Fruit fly (Drosophila melanogaster) whole organism, embryonic: ENCODE measurements around the gene slmo.

Source experiments
- Adf1 ChIP-seq: fragments of 200-800 bp; sonication (Bioruptor generic); IDR thresholded peaks from 2 replicates; pipeline ENCODE4 v1.3.6; 2022; ENCODE audit warnings: missing biosample characterization, missing genetic modification characterization
- BEAF-32 ChIP-seq: fragments of 200-800 bp; sonication (Bioruptor generic); optimal IDR thresholded peaks from 3 replicates; lab custom pipeline; 2017; ENCODE audit warnings: missing biosample characterization, missing genetic modification characterization, mild to moderate bottlenecking, moderate library complexity, missing genetic modification reagents
- Bgb ChIP-seq: fragments of 200-800 bp; sonication (Bioruptor generic); IDR thresholded peaks from 2 replicates; pipeline ENCODE4 v1.3.6; 2022; ENCODE audit warnings: missing biosample characterization, missing genetic modification characterization; ENCODE audit not compliant: partially characterized antibody
- CG10274 ChIP-seq: fragments of 200-800 bp; sonication (Bioruptor generic); optimal IDR thresholded peaks from 3 replicates; lab custom pipeline; 2017; ENCODE audit warnings: missing biosample characterization, mild to moderate bottlenecking, missing genetic modification characterization
- CG10366 ChIP-seq: fragments of 200-800 bp; sonication (Bioruptor generic); IDR thresholded peaks from 2 replicates; pipeline ENCODE4 v1.3.6; 2022; ENCODE audit warnings: missing biosample characterization, missing genetic modification characterization
- CG10959 ChIP-seq: fragments of 200-800 bp; sonication (Bioruptor generic); IDR thresholded peaks from 2 replicates; pipeline ENCODE4 v1.3.6; 2022; ENCODE audit warnings: missing biosample characterization, missing genetic modification characterization
- CG11695 ChIP-seq: fragments of 200-800 bp; sonication (Bioruptor generic); IDR thresholded peaks from 3 replicates; pipeline ENCODE4 v1.3.6; 2022; ENCODE audit warnings: missing biosample characterization, missing genetic modification characterization
- CG11723 ChIP-seq: fragments of 200-800 bp; sonication (Bioruptor generic); optimal IDR thresholded peaks from 2 replicates; lab custom pipeline; 2017; ENCODE audit warnings: missing biosample characterization, mild to moderate bottlenecking, missing genetic modification characterization
- CG13296 ChIP-seq: fragments of 200-800 bp; sonication (Bioruptor generic); optimal IDR thresholded peaks from 3 replicates; lab custom pipeline; 2018; ENCODE audit warnings: missing biosample characterization, mild to moderate bottlenecking, missing genetic modification characterization
- CG17359 ChIP-seq: fragments of 200-800 bp; sonication (Bioruptor generic); optimal IDR thresholded peaks from 3 replicates; lab custom pipeline; 2018; ENCODE audit warnings: missing biosample characterization, mild to moderate bottlenecking, missing genetic modification characterization, moderate library complexity
- CG18476 ChIP-seq: fragments of 200-800 bp; sonication (Bioruptor generic); optimal IDR thresholded peaks from 2 replicates; lab custom pipeline; 2016; ENCODE audit warnings: missing biosample characterization, mild to moderate bottlenecking, missing genetic modification characterization
- CG18764 ChIP-seq: fragments of 200-800 bp; sonication (Bioruptor generic); optimal IDR thresholded peaks from 3 replicates; lab custom pipeline; 2016; ENCODE audit warnings: missing biosample characterization, missing genetic modification characterization
- CG2712 ChIP-seq: fragments of 200-800 bp; optimal IDR thresholded peaks from 3 replicates; lab custom pipeline; 2019; ENCODE audit warnings: missing biosample characterization, mild to moderate bottlenecking, missing genetic modification characterization, moderate library complexity
- CG3407 ChIP-seq: fragments of 200-800 bp; sonication (Bioruptor generic); optimal IDR thresholded peaks from 2 replicates; lab custom pipeline; 2018; ENCODE audit warnings: missing biosample characterization, mild to moderate bottlenecking, missing genetic modification characterization
- CG8924 ChIP-seq: fragments of 200-800 bp; optimal IDR thresholded peaks from 3 replicates; lab custom pipeline; 2019; ENCODE audit warnings: missing biosample characterization, mild to moderate bottlenecking, missing genetic modification characterization, moderate library complexity
- CG9215 ChIP-seq: fragments of 200-800 bp; sonication (Bioruptor generic); IDR thresholded peaks from 2 replicates; pipeline ENCODE4 v1.3.6; 2022; ENCODE audit warnings: missing biosample characterization, missing genetic modification characterization
- CG9932 ChIP-seq: fragments of 200-800 bp; sonication (Bioruptor generic); IDR thresholded peaks from 2 replicates; pipeline ENCODE4 v1.3.6; 2022; ENCODE audit warnings: missing biosample characterization, missing genetic modification characterization
- Chrac-16 ChIP-seq: fragments of 200-800 bp; sonication (Bioruptor generic); optimal IDR thresholded peaks from 3 replicates; lab custom pipeline; 2016; ENCODE audit warnings: missing biosample characterization, missing genetic modification characterization
- Ets97D ChIP-seq: fragments of 200-800 bp; sonication (Bioruptor generic); optimal IDR thresholded peaks from 3 replicates; lab custom pipeline; 2016; ENCODE audit warnings: missing biosample characterization, missing genetic modification characterization
- GATAe ChIP-seq: fragments of 200-800 bp; sonication (Bioruptor generic); conservative IDR thresholded peaks from 2 replicates; pipeline ENCODE4 v1.3.6; 2022; ENCODE audit warnings: missing biosample characterization, missing genetic modification characterization
- HmgD ChIP-seq: fragments of 200-800 bp; sonication (Bioruptor generic); optimal IDR thresholded peaks from 3 replicates; lab custom pipeline; 2016; ENCODE audit warnings: missing biosample characterization, missing genetic modification characterization
- Hr39 ChIP-seq: fragments of >200 bp; optimal IDR thresholded peaks from 2 replicates; lab custom pipeline; 2017
- Kr ChIP-seq: fragments of 200-800 bp; sonication (Bioruptor generic); optimal IDR thresholded peaks from 2 replicates; lab custom pipeline; 2017; ENCODE audit warnings: missing biosample characterization, mild to moderate bottlenecking, missing genetic modification characterization
- Myb ChIP-seq: fragments of 200-800 bp; sonication (Bioruptor generic); optimal IDR thresholded peaks from 2 replicates; lab custom pipeline; 2016; ENCODE audit warnings: missing biosample characterization, missing genetic modification characterization
- Side ChIP-seq: fragments of 200-800 bp; sonication (Bioruptor generic); optimal IDR thresholded peaks from 2 replicates; lab custom pipeline; 2016; ENCODE audit warnings: missing biosample characterization, missing genetic modification characterization
- Taf1 ChIP-seq: fragments of 200-800 bp; sonication (Bioruptor generic); IDR thresholded peaks from 2 replicates; pipeline ENCODE4 v1.3.6; 2022; ENCODE audit warnings: missing biosample characterization, missing genetic modification characterization
- Tbp ChIP-seq: fragments of >200 bp; optimal IDR thresholded peaks from 2 replicates; lab custom pipeline; 2018; ENCODE audit warnings: missing biosample characterization, missing genetic modification characterization
- ap ChIP-seq: fragments of 200-800 bp; sonication (Bioruptor generic); IDR thresholded peaks from 2 replicates; pipeline ENCODE4 v1.3.6; 2022; ENCODE audit warnings: missing biosample characterization, missing genetic modification characterization
- corto ChIP-seq: fragments of 200-800 bp; sonication (Bioruptor generic); optimal IDR thresholded peaks from 2 replicates; lab custom pipeline; 2016; ENCODE audit warnings: missing biosample characterization, mild to moderate bottlenecking, missing genetic modification characterization, moderate library complexity
- cwo ChIP-seq: fragments of 200-800 bp; sonication (Bioruptor generic); optimal IDR thresholded peaks from 3 replicates; lab custom pipeline; 2017; ENCODE audit warnings: missing biosample characterization, missing genetic modification characterization, mild to moderate bottlenecking, moderate library complexity, missing genetic modification reagents
- dpn ChIP-seq, 2 experiments: fragments of 200-800 bp; sonication (Bioruptor generic); optimal IDR thresholded peaks; 3 replicates each; lab custom pipeline; 2016; ENCODE audit warnings: missing biosample characterization in 2 of 2, missing genetic modification characterization in 2 of 2
- fd102C ChIP-seq: fragments of 200-800 bp; sonication (Bioruptor generic); optimal IDR thresholded peaks from 2 replicates; lab custom pipeline; 2018; ENCODE audit warnings: missing biosample characterization, mild to moderate bottlenecking, missing genetic modification characterization, moderate library complexity
- gro ChIP-seq: fragments of 200-800 bp; sonication (Bioruptor generic); optimal IDR thresholded peaks from 2 replicates; lab custom pipeline; 2016; ENCODE audit warnings: missing biosample characterization, missing genetic modification characterization
- inv ChIP-seq: fragments of 200-800 bp; sonication (Bioruptor generic); IDR thresholded peaks from 2 replicates; pipeline ENCODE4 v1.3.6; 2022; ENCODE audit warnings: missing biosample characterization, missing genetic modification characterization; ENCODE audit not compliant: partially characterized antibody
- jing ChIP-seq: fragments of 200-800 bp; sonication (Bioruptor generic); optimal IDR thresholded peaks from 2 replicates; lab custom pipeline; 2018; ENCODE audit warnings: missing biosample characterization, mild to moderate bottlenecking, missing genetic modification characterization
- kni ChIP-seq: fragments of 200-800 bp; sonication (Bioruptor generic); optimal IDR thresholded peaks from 3 replicates; lab custom pipeline; 2017; ENCODE audit warnings: mild to moderate bottlenecking, missing biosample characterization, missing genetic modification reagents, missing genetic modification characterization
- lov ChIP-seq, 2 experiments: fragments of 200-800 bp in 1 of 2; fragments of >200 bp in 1 of 2; sonication (Bioruptor generic) in 1 of 2; IDR thresholded peaks in 1 of 2; optimal IDR thresholded peaks in 1 of 2; 2 replicates in 1 of 2; 3 replicates in 1 of 2; pipeline versions ENCODE4 v1.3.6 to Lab custom; 2017 to 2022; ENCODE audit warnings: missing biosample characterization in 1 of 2, missing genetic modification characterization in 1 of 2
- nerfin-1 ChIP-seq: fragments of 200-800 bp; sonication (Bioruptor generic); optimal IDR thresholded peaks from 3 replicates; lab custom pipeline; 2019; ENCODE audit warnings: missing biosample characterization, mild to moderate bottlenecking, missing genetic modification characterization, moderate library complexity
- nmo ChIP-seq: fragments of 200-800 bp; sonication (Bioruptor generic); optimal IDR thresholded peaks from 2 replicates; lab custom pipeline; 2018; ENCODE audit warnings: missing biosample characterization, mild to moderate bottlenecking, missing genetic modification characterization, moderate library complexity
- oc ChIP-seq: fragments of 200-800 bp; sonication (Bioruptor generic); optimal IDR thresholded peaks from 2 replicates; lab custom pipeline; 2018; ENCODE audit warnings: missing biosample characterization, mild to moderate bottlenecking, missing genetic modification characterization, moderate library complexity
- org-1 ChIP-seq: fragments of 200-800 bp; sonication (Bioruptor generic); optimal IDR thresholded peaks from 2 replicates; lab custom pipeline; 2017; ENCODE audit warnings: missing biosample characterization, missing genetic modification characterization
- pita ChIP-seq: fragments of 200-800 bp; sonication (Bioruptor generic); optimal IDR thresholded peaks from 2 replicates; lab custom pipeline; 2017; ENCODE audit warnings: missing biosample characterization, mild to moderate bottlenecking, missing genetic modification characterization
- prd ChIP-seq, 3 experiments: fragments of >200 bp in 2 of 3; fragments of 200-800 bp in 1 of 3; sonication (Bioruptor generic) in 1 of 3; optimal IDR thresholded peaks in 2 of 3; IDR thresholded peaks in 1 of 3; 2 replicates in 2 of 3; 3 replicates in 1 of 3; pipeline versions ENCODE4 v1.3.6 to Lab custom; 2017 to 2022; ENCODE audit warnings: missing biosample characterization in 1 of 3, missing genetic modification characterization in 1 of 3
- ranshi ChIP-seq: fragments of 200-800 bp; sonication (Bioruptor generic); IDR thresholded peaks from 2 replicates; pipeline ENCODE4 v1.3.6; 2022; ENCODE audit warnings: missing biosample characterization, missing genetic modification characterization
- sc ChIP-seq, 3 experiments: fragments of >200 bp in 2 of 3; fragments of 200-800 bp in 1 of 3; sonication (Bioruptor generic) in 1 of 3; optimal IDR thresholded peaks; 2 replicates in 2 of 3; 3 replicates in 1 of 3; lab custom pipeline; 2017; ENCODE audit warnings: mild to moderate bottlenecking in 1 of 3, missing biosample characterization in 1 of 3, missing genetic modification characterization in 1 of 3, missing genetic modification reagents in 1 of 3
- seq ChIP-seq: fragments of 200-800 bp; sonication (Bioruptor generic); IDR thresholded peaks from 2 replicates; pipeline ENCODE4 v1.3.6; 2022; ENCODE audit warnings: missing biosample characterization, missing genetic modification characterization
- tio ChIP-seq: fragments of 200-800 bp; sonication (Bioruptor generic); optimal IDR thresholded peaks from 2 replicates; lab custom pipeline; 2017; ENCODE audit warnings: missing biosample characterization, missing genetic modification characterization, inconsistent platforms
- tll ChIP-seq, 2 experiments: fragments of 200-800 bp in 1 of 2; fragments of >200 bp in 1 of 2; sonication (Bioruptor generic) in 1 of 2; optimal IDR thresholded peaks; 2 replicates each; lab custom pipeline; 2017 to 2019; ENCODE audit warnings: missing biosample characterization in 2 of 2, missing genetic modification characterization in 2 of 2, mild to moderate bottlenecking in 1 of 2, moderate library complexity in 1 of 2
- yki ChIP-seq: fragments of >200 bp; optimal IDR thresholded peaks from 3 replicates; lab custom pipeline; 2018

slmo gene

DNA sequence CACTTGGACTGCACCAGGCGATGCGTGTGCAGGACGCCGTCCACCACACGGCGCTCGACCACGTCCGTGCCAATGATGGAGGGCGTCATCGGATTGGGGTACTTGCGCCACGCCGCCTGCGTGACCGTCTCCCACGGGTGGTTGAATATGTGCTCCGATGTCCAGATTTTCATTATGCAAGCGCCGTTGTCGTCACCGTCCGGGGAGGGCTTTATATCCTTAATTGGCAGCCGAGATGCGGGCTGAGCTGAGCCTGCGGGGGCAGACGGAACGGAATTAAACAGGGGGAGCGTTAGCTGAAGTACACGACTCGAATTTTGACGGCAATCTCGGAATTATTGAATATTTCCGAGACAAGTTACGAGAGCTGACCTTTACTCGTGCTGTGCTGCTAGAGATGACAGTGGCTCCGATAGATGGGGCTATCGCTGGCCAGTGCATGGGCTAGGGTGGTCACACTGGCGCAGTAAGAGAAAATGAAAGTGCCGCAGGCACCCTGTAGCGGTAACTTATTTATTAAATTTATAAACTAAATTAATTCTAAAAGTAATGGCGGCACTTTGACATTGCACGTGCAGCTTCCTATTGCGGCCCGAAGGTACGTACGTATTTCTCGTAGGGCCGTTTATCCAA is 862 bp downstream of the slmo start, which contains the start of gene IPIP (continued):
- TF ChIP-seq ranshi (GFP tag; lab: Robert Waterston, UW): 0 out of 2 replicates have a peak, but pooled peaks have one; percentile 27
- peak; percentile 46 for TF ChIP-seq CG2712 (tag; lab: Kevin White, UChicago)
- peak; percentile 26; the same call in 1 of the 2 replicates for TF ChIP-seq CG9215
- no peak for TF ChIP-seq CG3407 (GFP tag; lab: Kevin White, UChicago)
- no peak for TF ChIP-seq Tbp (GFP tag; lab: Kevin White, UChicago)
- no peak for TF ChIP-seq CG18764 (GFP tag; lab: Kevin White, UChicago)
- TF ChIP-seq seq (GFP tag; lab: Robert Waterston, UW): no peak
- TF ChIP-seq dpn (GFP tag; optimal IDR thresholded peaks at IDR 0.05; lab: Kevin White, UChicago): peak; percentile 7 to 29
- no peak; the same call in 1 of the 2 replicates for TF ChIP-seq CG10959 (GFP tag; lab: Robert Waterston, UW)
- peak; percentile 91 for TF ChIP-seq Bgb
- TF ChIP-seq gro (GFP tag; lab: Kevin White, UChicago): peak; percentile 7
- TF ChIP-seq jing (GFP tag; lab: Kevin White, UChicago): no peak
- no peak for TF ChIP-seq fd102C (GFP tag; lab: Kevin White, UChicago)
- TF ChIP-seq CG10274 (GFP tag; lab: Kevin White, UChicago): no peak
- TF ChIP-seq Chrac-16 (GFP tag; lab: Kevin White, UChicago): no peak
- peak; percentile 17 for TF ChIP-seq CG8924 (tag; lab: Kevin White, UChicago)
- no peak for TF ChIP-seq pita (GFP tag; lab: Kevin White, UChicago)
- peak; percentile 79 for TF ChIP-seq CG9932 (GFP tag; lab: Robert Waterston, UW)
- no peak for TF ChIP-seq GATAe (GFP tag; lab: Robert Waterston, UW)
- no peak for TF ChIP-seq tio (GFP tag; lab: Kevin White, UChicago)
- no peak for TF ChIP-seq CG17359 (tag; lab: Kevin White, UChicago)
- TF ChIP-seq org-1: no peak
- TF ChIP-seq sc (optimal IDR thresholded peaks at IDR 0.05; lab: Kevin White, UChicago): no peak
- TF ChIP-seq sc (GFP tag; optimal IDR thresholded peaks at IDR 0.05; lab: Kevin White, UChicago): no peak
- no peak for TF ChIP-seq CG10366 (GFP tag; lab: Robert Waterston, UW)
- no peak for TF ChIP-seq CG11695 (GFP tag; lab: Robert Waterston, UW)
- no peak for TF ChIP-seq corto (GFP tag; lab: Kevin White, UChicago)
- peak; percentile 83 for TF ChIP-seq inv (GFP tag; lab: Robert Waterston, UW)
- no peak for TF ChIP-seq Taf1 (GFP tag; lab: Robert Waterston, UW)
- no peak for TF ChIP-seq CG11723 (GFP tag; lab: Kevin White, UChicago)
- TF ChIP-seq nmo (GFP tag; lab: Kevin White, UChicago): peak; percentile 37
- TF ChIP-seq Hr39 (lab: Kevin White, UChicago): no peak
- no peak for TF ChIP-seq Kr (GFP tag; lab: Kevin White, UChicago)
- no peak for TF ChIP-seq prd (optimal IDR thresholded peaks at IDR 0.05; lab: Kevin White, UChicago)
- peak; percentile 44; the same call in 1 of the 3 replicates for TF ChIP-seq prd (GFP tag; IDR thresholded peaks at IDR 0.05; lab: Robert Waterston, UW)
- TF ChIP-seq BEAF-32 (GFP tag; lab: Kevin White, UChicago): peak; percentile 86
- TF ChIP-seq Ets97D (GFP tag; lab: Kevin White, UChicago): peak; percentile 27
- peak; percentile 2 for TF ChIP-seq cwo (GFP tag; lab: Kevin White, UChicago)
- TF ChIP-seq lov (optimal IDR thresholded peaks at IDR 0.05; lab: Kevin White, UChicago): no peak
- TF ChIP-seq lov (GFP tag; IDR thresholded peaks at IDR 0.05; lab: Robert Waterston, UW): peak; percentile 60; the same call in 1 of the 3 replicates
- TF ChIP-seq CG13296 (GFP tag; lab: Kevin White, UChicago): no peak
- no peak for TF ChIP-seq HmgD (GFP tag; lab: Kevin White, UChicago)
- no peak for TF ChIP-seq CG18476 (GFP tag; lab: Kevin White, UChicago)
- no peak for TF ChIP-seq ap (GFP tag; lab: Robert Waterston, UW)
- no peak for TF ChIP-seq oc (tag; lab: Kevin White, UChicago)
- TF ChIP-seq tll (GFP tag; optimal IDR thresholded peaks at IDR 0.05; lab: Kevin White, UChicago): no peak
- TF ChIP-seq Myb (GFP tag; lab: Kevin White, UChicago): no peak
- TF ChIP-seq yki (lab: Kevin White, UChicago): no peak
- TF ChIP-seq kni (GFP tag; lab: Kevin White, UChicago): no peak
- peak; percentile 33; the same call in 1 of the 2 replicates for TF ChIP-seq Adf1
- TF ChIP-seq nerfin-1 (tag; lab: Kevin White, UChicago): no peak
- no peak for TF ChIP-seq Side
